Worm (Caenorhabditis elegans) whole organism, young adult: ENCODE measurements around the gene somi-1.

Experiments
- B0035.1 ChIP-seq: sonication (generic microtip); optimal IDR thresholded peaks from 2 replicates; lab custom pipeline; 2016; ENCODE audit warnings: missing genetic modification characterization, mild to moderate bottlenecking, missing compliant biosample characterization, missing genotype, missing genetic modification reagents
- B0336.3 ChIP-seq: fragments of 200-800 bp; sonication (Bioruptor generic); IDR thresholded peaks from 2 replicates; pipeline ENCODE4 v1.3.6; 2022; ENCODE audit warnings: missing genetic modification characterization, missing compliant biosample characterization
- D2030.7 ChIP-seq: fragments of 200-800 bp; sonication (Bioruptor generic); IDR thresholded peaks from 2 replicates; pipeline ENCODE4 v1.3.6; 2022; ENCODE audit warnings: missing genetic modification reagents, missing genetic modification characterization, missing compliant biosample characterization
- F22D6.2 ChIP-seq: sonication (generic microtip); optimal IDR thresholded peaks from 2 replicates; lab custom pipeline; 2016; ENCODE audit warnings: mild to moderate bottlenecking, missing genetic modification characterization, missing compliant biosample characterization
- F37B4.10 ChIP-seq: fragments of 200-800 bp; sonication (Bioruptor generic); IDR thresholded peaks from 2 replicates; pipeline ENCODE4 v1.3.6; 2022; ENCODE audit warnings: missing genetic modification characterization, missing compliant biosample characterization
- F57A8.1 ChIP-seq: fragments of 200-800 bp; sonication (Bioruptor generic); optimal IDR thresholded peaks from 2 replicates; lab custom pipeline; 2018; ENCODE audit warnings: mild to moderate bottlenecking, missing genetic modification characterization, moderate library complexity, missing compliant biosample characterization
- F57C9.4 ChIP-seq: sonication (generic microtip); optimal IDR thresholded peaks from 2 replicates; lab custom pipeline; 2017; ENCODE audit warnings: mild to moderate bottlenecking, missing genetic modification characterization, missing compliant biosample characterization
- K11D2.4 ChIP-seq: fragments of 200-800 bp; sonication (Bioruptor generic); IDR thresholded peaks from 2 replicates; pipeline ENCODE4 v1.3.6; 2022; ENCODE audit warnings: missing genetic modification reagents, missing genetic modification characterization, missing compliant biosample characterization
- K12H6.12 ChIP-seq: fragments of 200-800 bp; sonication (Bioruptor generic); optimal IDR thresholded peaks from 2 replicates; lab custom pipeline; 2018; ENCODE audit warnings: mild to moderate bottlenecking, missing genetic modification characterization, missing compliant biosample characterization
- T26A5.8 ChIP-seq: sonication (generic microtip); optimal IDR thresholded peaks from 2 replicates; lab custom pipeline; 2016; ENCODE audit warnings: missing genetic modification characterization, missing compliant biosample characterization
- Y53F4B.3 ChIP-seq: fragments of 200-800 bp; sonication (Bioruptor generic); IDR thresholded peaks from 2 replicates; pipeline ENCODE4 v1.3.6; 2022; ENCODE audit warnings: missing genetic modification reagents, missing genetic modification characterization, missing compliant biosample characterization
- akir-1 ChIP-seq: fragments of 200-800 bp; sonication (Bioruptor generic); optimal IDR thresholded peaks from 2 replicates; lab custom pipeline; 2018; ENCODE audit warnings: mild to moderate bottlenecking, missing genetic modification characterization, moderate library complexity, missing compliant biosample characterization
- aptf-3 ChIP-seq: fragments of 200-800 bp; sonication (Bioruptor generic); IDR thresholded peaks from 2 replicates; pipeline ENCODE4 v1.3.6; 2022; ENCODE audit warnings: missing genetic modification characterization, missing compliant biosample characterization
- attf-3 ChIP-seq: fragments of 200-800 bp; sonication (Bioruptor generic); conservative IDR thresholded peaks from 2 replicates; pipeline ENCODE4 v1.3.6; 2022; ENCODE audit warnings: missing genetic modification reagents, missing genetic modification characterization, missing compliant biosample characterization
- attf-5 ChIP-seq: fragments of 200-800 bp; sonication (Bioruptor generic); optimal IDR thresholded peaks from 2 replicates; lab custom pipeline; 2018; ENCODE audit warnings: mild to moderate bottlenecking, missing genetic modification characterization, missing compliant biosample characterization
- bed-2 ChIP-seq: fragments of 200-800 bp; sonication (Bioruptor generic); IDR thresholded peaks from 2 replicates; pipeline ENCODE4 v1.3.6; 2022; ENCODE audit warnings: missing genetic modification reagents, missing genetic modification characterization, missing compliant biosample characterization
- ceh-100 ChIP-seq: fragments of 200-800 bp; sonication (Bioruptor generic); IDR thresholded peaks from 2 replicates; pipeline ENCODE4 v1.3.6; 2022; ENCODE audit warnings: missing genetic modification reagents, missing genetic modification characterization, missing compliant biosample characterization
- ceh-40 ChIP-seq: fragments of 200-800 bp; sonication (Bioruptor generic); IDR thresholded peaks from 2 replicates; pipeline ENCODE4 v1.3.6; 2022; ENCODE audit warnings: missing genetic modification characterization, missing compliant biosample characterization
- ceh-79 ChIP-seq: sonication (generic microtip); optimal IDR thresholded peaks from 2 replicates; lab custom pipeline; 2017; ENCODE audit warnings: mild to moderate bottlenecking, missing genetic modification characterization, missing compliant biosample characterization
- chd-7 ChIP-seq: sonication (generic microtip); optimal IDR thresholded peaks from 2 replicates; lab custom pipeline; 2016; ENCODE audit warnings: mild to moderate bottlenecking, missing genetic modification characterization, moderate library complexity, missing compliant biosample characterization
- efl-1 ChIP-seq: fragments of 150-350 bp; optimal IDR thresholded peaks from 2 replicates; lab custom pipeline; 2014; ENCODE audit warnings: missing biosample characterization, missing genetic modification reagents, missing genetic modification characterization
- egl-18 ChIP-seq: fragments of 200-800 bp; sonication (Bioruptor generic); IDR thresholded peaks from 2 replicates; pipeline ENCODE4 v1.3.6; 2022; ENCODE audit warnings: missing genetic modification reagents, missing genetic modification characterization, missing compliant biosample characterization
- egl-44 ChIP-seq: fragments of 200-800 bp; sonication (Bioruptor generic); IDR thresholded peaks from 2 replicates; pipeline ENCODE4 v1.3.6; 2022; ENCODE audit warnings: missing genetic modification reagents, missing genetic modification characterization, missing compliant biosample characterization
- ekl-4 ChIP-seq: fragments of 200-800 bp; sonication (Bioruptor generic); IDR thresholded peaks from 2 replicates; pipeline ENCODE4 v1.3.6; 2022; ENCODE audit warnings: missing genetic modification reagents, missing genetic modification characterization, missing compliant biosample characterization
- ets-4 ChIP-seq: fragments of 200-800 bp; sonication (Bioruptor generic); optimal IDR thresholded peaks from 2 replicates; lab custom pipeline; 2018; ENCODE audit warnings: mild to moderate bottlenecking, missing genetic modification characterization, missing compliant biosample characterization
- hrde-1 ChIP-seq: sonication (generic microtip); optimal IDR thresholded peaks from 2 replicates; lab custom pipeline; 2016; ENCODE audit warnings: missing genetic modification characterization, mild to moderate bottlenecking, missing compliant biosample characterization, moderate library complexity, missing genotype, missing genetic modification reagents, borderline replicate concordance
- lag-1 ChIP-seq: fragments of 200-800 bp; sonication (Bioruptor generic); IDR thresholded peaks from 2 replicates; pipeline ENCODE4 v1.3.6; 2022; ENCODE audit warnings: missing genetic modification reagents, missing genetic modification characterization, missing compliant biosample characterization
- lin-26 ChIP-seq: fragments of 200-800 bp; sonication (Bioruptor generic); IDR thresholded peaks from 2 replicates; pipeline ENCODE4 v1.3.6; 2022; ENCODE audit warnings: missing genetic modification reagents, missing genetic modification characterization, missing compliant biosample characterization
- lir-1 ChIP-seq: fragments of 200-800 bp; sonication (Bioruptor generic); conservative IDR thresholded peaks from 2 replicates; pipeline ENCODE4 v1.3.6; 2022; ENCODE audit warnings: missing genetic modification reagents, missing genetic modification characterization, missing compliant biosample characterization
- lsl-1 ChIP-seq: fragments of 200-800 bp; sonication (Bioruptor generic); optimal IDR thresholded peaks from 2 replicates; lab custom pipeline; 2018; ENCODE audit warnings: mild to moderate bottlenecking, missing genetic modification characterization, moderate library complexity, missing compliant biosample characterization
- mes-4 ChIP-seq: sonication (generic microtip); optimal IDR thresholded peaks from 2 replicates; lab custom pipeline; 2016; ENCODE audit warnings: missing genotype, missing genetic modification characterization, missing compliant biosample characterization
- nfya-1 ChIP-seq: sonication (generic microtip); optimal IDR thresholded peaks from 2 replicates; lab custom pipeline; 2017; ENCODE audit warnings: antibody characterized with exemption, missing compliant biosample characterization, missing genetic modification characterization, borderline replicate concordance; ENCODE audit not compliant: insufficient read depth
- pbrm-1 ChIP-seq: fragments of 200-800 bp; sonication (Bioruptor generic); IDR thresholded peaks from 2 replicates; pipeline ENCODE4 v1.3.6; 2022; ENCODE audit warnings: missing genetic modification reagents, missing genetic modification characterization, missing compliant biosample characterization
- pha-4 ChIP-seq: fragments of 150-350 bp; sonication (generic microtip); optimal IDR thresholded peaks from 2 replicates; lab custom pipeline; 2014; ENCODE audit warnings: missing biosample characterization, missing genetic modification reagents, missing genetic modification characterization
- rec-8 ChIP-seq, 2 experiments: sonication (generic microtip); optimal IDR thresholded peaks; 2 replicates each; lab custom pipeline; 2016; ENCODE audit warnings: mild to moderate bottlenecking in 2 of 2, missing genetic modification characterization in 2 of 2, missing genetic modification reagents in 2 of 2, missing genotype in 2 of 2, missing biosample characterization in 1 of 2, missing compliant biosample characterization in 1 of 2, moderate library complexity in 1 of 2
- rpc-1 ChIP-seq, 2 experiments: fragments of 150-350 bp in 1 of 2; sonication (generic microtip) in 1 of 2; optimal IDR thresholded peaks; 2 replicates each; lab custom pipeline; 2014 to 2018; ENCODE audit warnings: missing biosample characterization in 1 of 2, missing genetic modification characterization in 1 of 2, missing genetic modification reagents in 1 of 2, missing genotype in 1 of 2
- sdz-38 ChIP-seq: sonication (generic microtip); optimal IDR thresholded peaks from 2 replicates; lab custom pipeline; 2016; ENCODE audit warnings: missing genotype, missing genetic modification characterization, missing compliant biosample characterization
- sea-2 ChIP-seq: fragments of 200-800 bp; sonication (Bioruptor generic); IDR thresholded peaks from 2 replicates; pipeline ENCODE4 v1.3.6; 2022; ENCODE audit warnings: missing genetic modification characterization, missing compliant biosample characterization
- snpc-1.3 ChIP-seq: sonication (generic microtip); optimal IDR thresholded peaks from 2 replicates; lab custom pipeline; 2017; ENCODE audit warnings: missing genetic modification characterization, mild to moderate bottlenecking, missing compliant biosample characterization, antibody characterized with exemption, moderate library complexity, missing genotype, missing genetic modification reagents; ENCODE audit not compliant: insufficient read depth
- somi-1 ChIP-seq: fragments of 200-800 bp; sonication (Bioruptor generic); optimal IDR thresholded peaks from 2 replicates; lab custom pipeline; 2018; ENCODE audit warnings: mild to moderate bottlenecking, missing genetic modification characterization, missing compliant biosample characterization
- sptf-2 ChIP-seq: fragments of 200-800 bp; sonication (Bioruptor generic); optimal IDR thresholded peaks from 2 replicates; lab custom pipeline; 2018; ENCODE audit warnings: mild to moderate bottlenecking, missing genetic modification characterization, missing compliant biosample characterization
- xnd-1 ChIP-seq: sonication (generic microtip); optimal IDR thresholded peaks from 2 replicates; lab custom pipeline; 2016; ENCODE audit warnings: missing genotype, missing genetic modification reagents, missing genetic modification characterization, missing compliant biosample characterization
- ztf-26 ChIP-seq: sonication (generic microtip); optimal IDR thresholded peaks from 2 replicates; lab custom pipeline; 2017; ENCODE audit warnings: missing genetic modification characterization, missing compliant biosample characterization

The somi-1 gene

DNA sequence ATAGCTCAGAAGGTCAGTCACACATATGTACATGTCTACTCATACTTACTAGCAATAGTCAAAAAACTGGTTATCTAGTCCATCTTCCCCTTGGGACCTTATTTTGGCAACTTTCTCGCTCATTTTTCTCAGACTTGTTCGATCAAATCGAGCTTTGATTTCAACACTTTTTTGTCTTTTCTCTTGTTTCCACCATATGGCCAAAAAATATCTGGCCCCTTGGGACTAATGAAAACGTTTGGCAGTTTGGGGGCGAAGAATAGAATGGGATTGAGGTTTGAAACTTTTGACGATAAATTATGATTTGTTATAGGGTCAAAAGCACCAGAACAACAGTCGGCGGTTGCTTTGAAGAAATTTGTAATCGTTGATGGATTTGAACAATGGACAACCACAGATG lies 38.8 kb downstream of the somi-1 start:
- TF ChIP-seq F37B4.10 (GFP tag; lab: Robert Waterston, UW) (0 out of 2 replicates have a peak, but pooled peaks have one; percentile 62), efl-1 (no peak)

DNA sequence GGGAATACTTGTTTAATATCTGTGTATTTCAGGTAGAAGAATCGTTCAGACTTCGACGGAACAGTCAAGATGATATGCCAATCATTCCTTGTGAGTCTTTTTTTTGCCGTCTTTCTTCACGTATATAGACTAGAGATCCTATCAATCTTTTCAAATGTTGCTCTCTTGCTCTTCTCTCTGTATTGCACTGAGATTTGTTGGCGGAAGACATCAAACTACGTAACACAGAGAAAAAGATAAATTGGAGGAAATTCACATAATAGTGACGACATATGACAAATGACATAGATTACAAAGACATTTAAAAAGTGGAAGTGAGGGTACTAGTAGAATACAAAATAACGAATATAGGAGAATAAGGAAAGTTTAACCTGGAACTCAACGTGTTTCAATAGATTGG lies 39.4 kb downstream of the somi-1 start:
- no peak for TF ChIP-seq sptf-2
- no peak for TF ChIP-seq F57A8.1 (GFP tag; lab: Kevin White, UChicago)
- TF ChIP-seq attf-5 (GFP tag; lab: Kevin White, UChicago): no peak
- no peak for TF ChIP-seq T26A5.8 (tag; lab: Kevin White, UChicago)
- no peak for TF ChIP-seq B0035.1 (tag; lab: Kevin White, UChicago)
- TF ChIP-seq F37B4.10 (GFP tag; lab: Robert Waterston, UW): no peak
- no peak for TF ChIP-seq F22D6.2 (tag; lab: Kevin White, UChicago)
- TF ChIP-seq xnd-1 (tag; lab: Kevin White, UChicago): no peak
- TF ChIP-seq F57C9.4: no peak
- no peak for TF ChIP-seq sdz-38 (tag; lab: Kevin White, UChicago)
- no peak for TF ChIP-seq chd-7 (tag; lab: Kevin White, UChicago)
- TF ChIP-seq egl-44 (GFP tag; lab: Robert Waterston, UW): no peak
- TF ChIP-seq K11D2.4 (GFP tag; lab: Robert Waterston, UW): no peak
- TF ChIP-seq pbrm-1 (GFP tag; lab: Robert Waterston, UW): no peak
- no peak for TF ChIP-seq ceh-79 (tag; lab: Kevin White, UChicago)
- no peak for TF ChIP-seq ceh-100
- TF ChIP-seq snpc-1.3 (tag; lab: Kevin White, UChicago): no peak
- TF ChIP-seq rec-8 (tag; optimal IDR thresholded peaks at IDR 0.05; lab: Kevin White, UChicago): no peak

DNA sequence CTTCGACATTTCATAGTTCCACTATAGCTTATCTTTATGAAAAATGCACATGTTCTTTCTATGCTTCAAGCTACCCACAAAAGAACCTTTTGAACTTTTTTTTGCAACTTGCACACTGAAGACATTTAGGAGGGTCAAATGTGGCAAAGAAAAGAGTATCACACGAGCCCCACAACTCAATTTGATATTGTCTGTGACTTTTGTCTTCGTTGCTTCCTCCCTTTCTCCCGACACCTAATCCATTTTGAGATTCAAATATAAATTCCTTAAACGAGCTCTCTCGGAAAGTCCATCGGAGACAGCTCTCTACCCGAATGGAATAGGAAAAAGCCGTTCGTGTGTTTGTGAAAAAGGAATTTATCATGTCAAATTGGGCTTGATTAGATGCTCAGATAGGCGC lies 40.9 kb downstream of the somi-1 start:
- TF ChIP-seq lsl-1 (GFP tag; lab: Kevin White, UChicago): no peak
- TF ChIP-seq lin-26 (GFP tag; lab: Robert Waterston, UW): no peak
- TF ChIP-seq bed-2 (GFP tag; lab: Robert Waterston, UW): no peak
- TF ChIP-seq B0336.3: no peak
- no peak for TF ChIP-seq aptf-3 (GFP tag; lab: Robert Waterston, UW)
- no peak for TF ChIP-seq ceh-40 (GFP tag; lab: Robert Waterston, UW)
- TF ChIP-seq akir-1 (GFP tag; lab: Kevin White, UChicago): no peak
- TF ChIP-seq nfya-1 (tag; lab: Kevin White, UChicago): no peak
- no peak for TF ChIP-seq sea-2 (GFP tag; lab: Robert Waterston, UW)
- TF ChIP-seq lag-1 (GFP tag; lab: Robert Waterston, UW): no peak
- TF ChIP-seq D2030.7 (GFP tag; lab: Robert Waterston, UW): no peak
- TF ChIP-seq lir-1: no peak
- TF ChIP-seq ceh-79 (tag; lab: Kevin White, UChicago): no peak
- no peak for TF ChIP-seq pha-4

DNA sequence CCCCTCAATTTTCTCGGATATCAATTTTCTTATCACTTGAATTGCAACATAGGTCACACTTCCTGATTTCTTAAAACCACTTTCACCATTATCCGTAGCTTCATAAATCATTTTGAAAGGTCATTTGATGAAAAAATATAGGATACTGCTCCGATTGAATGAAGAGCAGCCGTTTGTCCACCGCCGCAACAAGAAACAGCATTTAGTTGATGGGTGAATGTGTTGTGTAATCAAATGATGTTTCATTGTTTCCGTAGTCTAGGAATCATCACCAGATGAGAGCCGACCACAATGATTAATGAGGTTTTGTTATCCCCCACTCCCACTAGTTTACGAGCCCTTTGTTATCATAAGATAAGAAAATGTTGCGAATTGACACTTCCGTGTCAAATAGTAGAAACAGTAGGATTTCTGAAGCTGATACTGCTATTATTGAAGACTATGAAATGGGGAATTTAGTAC lies 45.3 kb downstream of the somi-1 start, which contains the start of gene twk-43:
Gene twk-43, plus strand, starts transcription at position 412 of the 462 bp plus-strand sequence.
- TF ChIP-seq lsl-1 (GFP tag; lab: Kevin White, UChicago) (no peak), ekl-4 (no peak), ztf-26 (tag; lab: Kevin White, UChicago) (no peak), K12H6.12 (no peak), hrde-1 (tag; lab: Kevin White, UChicago) (no peak), Y53F4B.3 (GFP tag; lab: Robert Waterston, UW) (no peak), egl-18 (no peak), chd-7 (tag; lab: Kevin White, UChicago) (no peak), mes-4 (tag; lab: Kevin White, UChicago) (no peak), attf-3 (GFP tag; lab: Robert Waterston, UW) (no peak), sptf-2 (no peak), F57C9.4 (no peak), somi-1 (GFP tag; lab: Kevin White, UChicago) (no peak), ets-4 (no peak), rpc-1 (optimal IDR thresholded peaks at IDR 0.05; lab: Kevin White, UChicago) (no peak), rpc-1 (tag; optimal IDR thresholded peaks at IDR 0.05; lab: Kevin White, UChicago) (no peak)
